Worm (Caenorhabditis elegans): Measurements from ENCODE around the gene D1022.4.
"Not testable (repeated sequence)": the region's sequence is repeated elsewhere in the genome, so short reads cannot be mapped to it uniquely, and the experiment has no call there.

The D1022.4 gene

ce11 chrII:7434958-7435357, 22.1 kb downstream of the D1022.4 start, which contains the start of gene K02A2.1:
Gene K02A2.1, plus strand, starts transcription at chrII:7435258.
- TF ChIP-seq tbx-8 (GFP tag; optimal IDR thresholded peaks at IDR 0.05); ceh-43 (GFP tag; optimal IDR thresholded peaks at IDR 0.05); nhr-2 (tag; optimal IDR thresholded peaks at IDR 0.05): not testable (repeated sequence)

- TF ChIP-seq lin-13 (tag; optimal IDR thresholded peaks at IDR 0.05), result no peak
- no peak for TF ChIP-seq sptf-1 (tag; optimal IDR thresholded peaks at IDR 0.05)
- no peak for TF ChIP-seq drap-1 (GFP tag; optimal IDR thresholded peaks at IDR 0.05)
- no peak for TF ChIP-seq pha-4 (tag; optimal IDR thresholded peaks at IDR 0.05)
- TF ChIP-seq snpc-4 (tag; optimal IDR thresholded peaks at IDR 0.05), result no peak
- no peak for TF ChIP-seq unc-62 (GFP tag; optimal IDR thresholded peaks at IDR 0.05)
- no peak for TF ChIP-seq hlh-1 (tag; optimal IDR thresholded peaks at IDR 0.05)
- TF ChIP-seq mab-5 (tag; optimal IDR thresholded peaks at IDR 0.05), result no peak
- TF ChIP-seq flh-1 (GFP tag; optimal IDR thresholded peaks at IDR 0.05), result no peak
These were observed 22.9 kb downstream of the D1022.4 start, which contains the start of gene kcc-3 for ce11 chrII:7434182-7434581. Gene kcc-3, minus strand, starts transcription at chrII:7434282.

ce11 chrII:7432327-7432726, 24.8 kb downstream of the D1022.4 start, which contains the start of gene srd-54:
Gene srd-54, plus strand, starts transcription at chrII:7432627.
- TF ChIP-seq ceh-83 (GFP tag; optimal IDR thresholded peaks at IDR 0.05) (no peak), hlh-1 (tag; optimal IDR thresholded peaks at IDR 0.05) (no peak), nhr-12 (tag; optimal IDR thresholded peaks at IDR 0.05) (no peak), ceh-39 (tag; optimal IDR thresholded peaks at IDR 0.05) (no peak)

- TF ChIP-seq ceh-83 (GFP tag; optimal IDR thresholded peaks at IDR 0.05), result no peak
- TF ChIP-seq unc-39 (tag; optimal IDR thresholded peaks at IDR 0.05), result no peak
- no peak for TF ChIP-seq tbx-8 (GFP tag; optimal IDR thresholded peaks at IDR 0.05)
- no peak for TF ChIP-seq sem-2 (GFP tag; optimal IDR thresholded peaks at IDR 0.05)
- no peak for TF ChIP-seq lsy-2 (tag; optimal IDR thresholded peaks at IDR 0.05)
- TF ChIP-seq unc-62 (GFP tag; optimal IDR thresholded peaks at IDR 0.05), result no peak
- no peak for TF ChIP-seq nhr-12 (tag; optimal IDR thresholded peaks at IDR 0.05)
- TF ChIP-seq blmp-1 (tag; optimal IDR thresholded peaks at IDR 0.05), result no peak
- no peak for TF ChIP-seq mls-2 (tag; optimal IDR thresholded peaks at IDR 0.05)
- TF ChIP-seq ceh-43 (GFP tag; optimal IDR thresholded peaks at IDR 0.05), result no peak
- TF ChIP-seq snpc-4 (tag; optimal IDR thresholded peaks at IDR 0.05), result no peak
- no peak for TF ChIP-seq pha-4 (tag; optimal IDR thresholded peaks at IDR 0.05)
- no peak for TF ChIP-seq nhr-2 (tag; optimal IDR thresholded peaks at IDR 0.05)
These were observed 36.2 kb downstream of the D1022.4 start for ce11 chrII:7420796-7421386.

- TF ChIP-seq nhr-76 (tag; optimal IDR thresholded peaks at IDR 0.05), result no peak
- TF ChIP-seq mls-2 (tag; optimal IDR thresholded peaks at IDR 0.05), result no peak
- TF ChIP-seq nhr-2 (tag; optimal IDR thresholded peaks at IDR 0.05), result no peak
- TF ChIP-seq flh-1 (GFP tag; optimal IDR thresholded peaks at IDR 0.05), result no peak
- TF ChIP-seq ces-1 (GFP tag; optimal IDR thresholded peaks at IDR 0.05), result no peak
- no peak for TF ChIP-seq lin-32 (GFP tag; optimal IDR thresholded peaks at IDR 0.05)
- no peak for TF ChIP-seq drap-1 (GFP tag; optimal IDR thresholded peaks at IDR 0.05)
- TF ChIP-seq ceh-83 (GFP tag; optimal IDR thresholded peaks at IDR 0.05), result no peak
- no peak for TF ChIP-seq nhr-28 (tag; optimal IDR thresholded peaks at IDR 0.05)
- TF ChIP-seq hlh-1 (tag; optimal IDR thresholded peaks at IDR 0.05), result no peak
- no peak for TF ChIP-seq ham-2 (GFP tag; optimal IDR thresholded peaks at IDR 0.05)
- TF ChIP-seq cnd-1 (tag; optimal IDR thresholded peaks at IDR 0.05), result no peak
These were observed 36.9 kb downstream of the D1022.4 start for ce11 chrII:7420157-7420556.

- no peak for TF ChIP-seq pha-4 (tag; optimal IDR thresholded peaks at IDR 0.05)
- no peak for TF ChIP-seq tbx-8 (GFP tag; optimal IDR thresholded peaks at IDR 0.05)
- TF ChIP-seq ceh-43 (GFP tag; optimal IDR thresholded peaks at IDR 0.05), result no peak
- TF ChIP-seq sem-2 (GFP tag; optimal IDR thresholded peaks at IDR 0.05), result no peak
- TF ChIP-seq cnd-1 (tag; optimal IDR thresholded peaks at IDR 0.05), result no peak
- no peak for TF ChIP-seq lsy-2 (tag; optimal IDR thresholded peaks at IDR 0.05)
These were observed 37.5 kb downstream of the D1022.4 start for ce11 chrII:7419563-7419962.

- TF ChIP-seq pha-4 (tag; optimal IDR thresholded peaks at IDR 0.05) (no peak), bed-3 (GFP tag; optimal IDR thresholded peaks at IDR 0.05) (no peak), unc-120 (tag; optimal IDR thresholded peaks at IDR 0.05; ENCODE audit: poor library complexity, severe bottlenecking) (no peak), elt-3 (tag; optimal IDR thresholded peaks at IDR 0.05) (no peak), unc-62 (GFP tag; optimal IDR thresholded peaks at IDR 0.05) (no peak), ceh-39 (tag; optimal IDR thresholded peaks at IDR 0.05) (no peak)
These were observed 43.3 kb downstream of the D1022.4 start for ce11 chrII:7413764-7414163.
